Worm (Caenorhabditis elegans) whole organism, L4 larva: ENCODE measurements around the gene idpp-3.

ENCODE experiments used
- F10B5.3 ChIP-seq: sonication (generic microtip); optimal IDR thresholded peaks from 2 replicates; lab custom pipeline; 2016; ENCODE audit warnings: mild to moderate bottlenecking, missing genetic modification characterization, missing compliant biosample characterization
- T20F7.1 ChIP-seq: fragments of 200-800 bp; sonication (Bioruptor generic); optimal IDR thresholded peaks from 2 replicates; lab custom pipeline; 2018; ENCODE audit warnings: mild to moderate bottlenecking, missing genetic modification characterization, missing compliant biosample characterization
- aha-1 ChIP-seq: fragments of 150-350 bp; peaks from one replicate; lab custom pipeline; 2014; ENCODE audit warnings: missing biosample characterization, missing genetic modification characterization
- attf-4 ChIP-seq: sonication (generic microtip); optimal IDR thresholded peaks from 3 replicates; lab custom pipeline; 2017; ENCODE audit warnings: missing biosample characterization, missing genetic modification characterization
- cey-2 ChIP-seq: sonication (generic microtip); optimal IDR thresholded peaks from 3 replicates; lab custom pipeline; 2017; ENCODE audit warnings: missing genetic modification characterization, mild to moderate bottlenecking, missing compliant biosample characterization, antibody characterized with exemption, borderline replicate concordance; ENCODE audit not compliant: insufficient read depth
- daf-12 ChIP-seq: fragments of 150-350 bp; optimal IDR thresholded peaks from 2 replicates; lab custom pipeline; 2014; ENCODE audit warnings: missing biosample characterization, missing genetic modification reagents, missing genetic modification characterization
- daf-19 ChIP-seq: fragments of 200-800 bp; sonication (Bioruptor generic); conservative IDR thresholded peaks from 2 replicates; pipeline ENCODE4 v1.3.6; 2022; ENCODE audit warnings: missing genetic modification characterization, missing compliant biosample characterization
- dmd-6 ChIP-seq: fragments of 200-800 bp; sonication (Bioruptor generic); IDR thresholded peaks from 2 replicates; pipeline ENCODE4 v1.3.6; 2022; ENCODE audit warnings: missing genetic modification reagents, missing genetic modification characterization, missing compliant biosample characterization
- dpl-1 ChIP-seq: fragments of 150-350 bp; optimal IDR thresholded peaks from 2 replicates; lab custom pipeline; 2014; ENCODE audit warnings: missing biosample characterization, missing genetic modification reagents, missing genetic modification characterization
- dve-1 ChIP-seq: sonication (generic microtip); optimal IDR thresholded peaks from 2 replicates; lab custom pipeline; 2017; ENCODE audit warnings: antibody characterized with exemption, mild to moderate bottlenecking, missing genetic modification characterization, missing compliant biosample characterization; ENCODE audit not compliant: insufficient read depth
- egl-43 ChIP-seq: fragments of 200-800 bp; sonication (Bioruptor generic); IDR thresholded peaks from 2 replicates; pipeline ENCODE4 v1.3.6; 2022; ENCODE audit warnings: missing genetic modification reagents, missing genetic modification characterization, missing compliant biosample characterization
- gei-8 ChIP-seq: fragments of 200-800 bp; sonication (Bioruptor generic); optimal IDR thresholded peaks from 2 replicates; lab custom pipeline; 2018; ENCODE audit warnings: mild to moderate bottlenecking, missing genetic modification characterization, missing compliant biosample characterization
- hlh-11 ChIP-seq: fragments of 200-800 bp; sonication (Bioruptor generic); optimal IDR thresholded peaks from 2 replicates; lab custom pipeline; 2018; ENCODE audit warnings: mild to moderate bottlenecking, missing genetic modification characterization, missing compliant biosample characterization
- hlh-30 ChIP-seq: sonication (generic microtip); optimal IDR thresholded peaks from 2 replicates; lab custom pipeline; 2017; ENCODE audit warnings: antibody characterized with exemption, mild to moderate bottlenecking, missing genetic modification characterization, missing compliant biosample characterization; ENCODE audit not compliant: insufficient read depth
- hmg-1.1 ChIP-seq: fragments of 200-800 bp; sonication (Bioruptor generic); IDR thresholded peaks from 2 replicates; pipeline ENCODE4 v1.3.6; 2022; ENCODE audit warnings: missing genetic modification reagents, missing genetic modification characterization, missing compliant biosample characterization
- jun-1 ChIP-seq: fragments of 150-350 bp; optimal IDR thresholded peaks from 2 replicates; lab custom pipeline; 2014; ENCODE audit warnings: missing biosample characterization, missing genetic modification reagents, missing genetic modification characterization
- lin-38 ChIP-seq: fragments of 200-800 bp; sonication (Bioruptor generic); IDR thresholded peaks from 2 replicates; pipeline ENCODE4 v1.3.6; 2022; ENCODE audit warnings: missing genetic modification reagents, missing genetic modification characterization, missing compliant biosample characterization
- lin-39 ChIP-seq: fragments of 150-350 bp; optimal IDR thresholded peaks from 2 replicates; lab custom pipeline; 2014; ENCODE audit warnings: missing biosample characterization, missing genetic modification reagents, missing genetic modification characterization
- lir-3 ChIP-seq: sonication (generic microtip); optimal IDR thresholded peaks from 2 replicates; lab custom pipeline; 2016; ENCODE audit warnings: mild to moderate bottlenecking, missing genetic modification characterization, missing compliant biosample characterization
- lsy-2 ChIP-seq, 2 experiments: fragments of 150-350 bp in 1 of 2; sonication (generic microtip) in 1 of 2; optimal IDR thresholded peaks; 2 replicates each; lab custom pipeline; 2014 to 2017; ENCODE audit warnings: missing biosample characterization in 2 of 2, missing genetic modification characterization in 2 of 2
- mep-1 ChIP-seq: fragments of 150-350 bp; sonication (generic microtip); optimal IDR thresholded peaks from 3 replicates; lab custom pipeline; 2014; ENCODE audit warnings: missing biosample characterization, missing genetic modification characterization
- mes-2 ChIP-seq: sonication (generic microtip); optimal IDR thresholded peaks from 2 replicates; lab custom pipeline; 2016; ENCODE audit warnings: missing genotype, mild to moderate bottlenecking, missing genetic modification characterization, missing compliant biosample characterization; ENCODE audit not compliant: poor library complexity, severe bottlenecking
- mxl-3 ChIP-seq: fragments of 200-800 bp; sonication (Bioruptor generic); optimal IDR thresholded peaks from 2 replicates; lab custom pipeline; 2018; ENCODE audit warnings: mild to moderate bottlenecking, missing genetic modification characterization, missing compliant biosample characterization
- nhr-6 ChIP-seq: fragments of 150-350 bp; optimal IDR thresholded peaks from 2 replicates; lab custom pipeline; 2014; ENCODE audit warnings: missing biosample characterization, missing genetic modification characterization
- php-3 ChIP-seq: fragments of 200-800 bp; sonication (Bioruptor generic); IDR thresholded peaks from 2 replicates; pipeline ENCODE4 v1.3.6; 2022; ENCODE audit warnings: missing genetic modification reagents, missing genetic modification characterization, missing compliant biosample characterization
- sdz-12 ChIP-seq: fragments of 200-800 bp; sonication (Bioruptor generic); optimal IDR thresholded peaks from 2 replicates; lab custom pipeline; 2018; ENCODE audit warnings: mild to moderate bottlenecking, missing genetic modification characterization, missing compliant biosample characterization
- snpc-4 ChIP-seq: fragments of 150-350 bp; optimal IDR thresholded peaks from 2 replicates; lab custom pipeline; 2014; ENCODE audit warnings: missing biosample characterization, missing genetic modification characterization
- spr-3 ChIP-seq: fragments of 200-800 bp; sonication (Bioruptor generic); optimal IDR thresholded peaks from 2 replicates; lab custom pipeline; 2018; ENCODE audit warnings: mild to moderate bottlenecking, missing genetic modification characterization, missing compliant biosample characterization
- unc-130 ChIP-seq: sonication (generic microtip); optimal IDR thresholded peaks from 2 replicates; lab custom pipeline; 2016; ENCODE audit warnings: missing genetic modification reagents, missing genetic modification characterization, missing compliant biosample characterization
- unc-62 ChIP-seq, 3 experiments: fragments of 150-350 bp in 1 of 3; sonication (generic microtip); optimal IDR thresholded peaks in 2 of 3; peaks in 1 of 3; 1 replicate in 1 of 3; 2 replicates in 2 of 3; lab custom pipeline; 2014 to 2017; ENCODE audit warnings: missing biosample characterization in 3 of 3, missing genetic modification characterization in 3 of 3, missing genetic modification reagents in 3 of 3, missing genotype in 1 of 3
- zip-11 ChIP-seq: fragments of 200-800 bp; sonication (Bioruptor generic); IDR thresholded peaks from 2 replicates; pipeline ENCODE4 v1.3.6; 2022; ENCODE audit warnings: missing genetic modification characterization, missing compliant biosample characterization
- ztf-11 ChIP-seq: fragments of 150-350 bp; optimal IDR thresholded peaks from 2 replicates; lab custom pipeline; 2014; ENCODE audit warnings: missing biosample characterization, missing genetic modification characterization

Gene idpp-3

ce11 chrX:14961471-14961870 is at the start of gene idpp-3:
idpp-3 (minus strand) TSS chrX:14961571.
- peak; percentile 28 for TF ChIP-seq aha-1 (tag; lab: Kevin White, UChicago)
- TF ChIP-seq cey-2 (tag; lab: Kevin White, UChicago), result no peak

DNA sequence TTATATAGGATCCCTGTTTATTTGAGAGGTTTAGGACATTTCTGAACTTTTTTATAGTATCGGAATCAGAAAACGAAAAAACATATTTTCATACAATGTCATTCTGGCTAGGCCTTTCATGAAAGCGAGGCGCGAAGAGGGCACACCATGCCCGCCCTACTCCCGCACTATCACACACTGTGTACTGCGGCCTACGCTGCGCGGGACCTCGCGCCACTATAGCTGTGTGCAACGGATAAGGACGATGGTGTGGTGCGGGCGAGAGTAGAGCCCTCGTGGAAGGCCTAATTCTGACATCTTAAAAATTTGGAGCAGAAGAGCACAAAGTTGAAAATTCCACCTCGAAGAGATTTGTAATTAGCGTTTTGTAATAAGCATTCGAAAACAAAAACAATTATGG is 49.6 kb upstream of the idpp-3 start:
- no peak for TF ChIP-seq zip-11
- no peak for TF ChIP-seq F10B5.3
- no peak for TF ChIP-seq lin-38 (GFP tag; lab: Robert Waterston, UW)
- peak in 1 of 2 experiments; percentile 9 for TF ChIP-seq unc-62 (GFP tag; optimal IDR thresholded peaks at IDR 0.05 in 1 of 2; lab: Kevin White, UChicago)
- TF ChIP-seq unc-62 (tag; optimal IDR thresholded peaks at IDR 0.05; lab: Kevin White, UChicago), result no peak
- peak; percentile 20; the same call in 1 of the 2 replicates for TF ChIP-seq egl-43 (GFP tag; lab: Robert Waterston, UW)
- TF ChIP-seq unc-130, result no peak
- TF ChIP-seq lin-39 (tag; lab: Kevin White, UChicago), result no peak
- no peak for TF ChIP-seq lsy-2 (tag; optimal IDR thresholded peaks at IDR 0.05; lab: Kevin White, UChicago)
- no peak for TF ChIP-seq daf-12
- no peak for TF ChIP-seq T20F7.1
- no peak for TF ChIP-seq lir-3
- no peak for TF ChIP-seq sdz-12 (GFP tag; lab: Kevin White, UChicago)
- no peak for TF ChIP-seq gei-8 (GFP tag; lab: Kevin White, UChicago)
- no peak for TF ChIP-seq attf-4 (tag; lab: Kevin White, UChicago)
- TF ChIP-seq snpc-4 (tag; lab: Kevin White, UChicago), result no peak
- TF ChIP-seq jun-1 (tag; lab: Kevin White, UChicago), result no peak
- no peak for TF ChIP-seq ztf-11 (tag; lab: Kevin White, UChicago)
- TF ChIP-seq, all 104 proteins: peak for 2

- TF ChIP-seq unc-62 (GFP tag; optimal IDR thresholded peaks at IDR 0.05 in 1 of 2; lab: Kevin White, UChicago) (peak in 1 of 2 experiments; percentile 8), unc-62 (tag; optimal IDR thresholded peaks at IDR 0.05; lab: Kevin White, UChicago) (no peak), daf-19 (GFP tag; lab: Robert Waterston, UW) (no peak), mxl-3 (GFP tag; lab: Kevin White, UChicago) (no peak)
Measured at ce11 chrX:15008697-15009096, 47.3 kb upstream of the idpp-3 start.

DNA sequence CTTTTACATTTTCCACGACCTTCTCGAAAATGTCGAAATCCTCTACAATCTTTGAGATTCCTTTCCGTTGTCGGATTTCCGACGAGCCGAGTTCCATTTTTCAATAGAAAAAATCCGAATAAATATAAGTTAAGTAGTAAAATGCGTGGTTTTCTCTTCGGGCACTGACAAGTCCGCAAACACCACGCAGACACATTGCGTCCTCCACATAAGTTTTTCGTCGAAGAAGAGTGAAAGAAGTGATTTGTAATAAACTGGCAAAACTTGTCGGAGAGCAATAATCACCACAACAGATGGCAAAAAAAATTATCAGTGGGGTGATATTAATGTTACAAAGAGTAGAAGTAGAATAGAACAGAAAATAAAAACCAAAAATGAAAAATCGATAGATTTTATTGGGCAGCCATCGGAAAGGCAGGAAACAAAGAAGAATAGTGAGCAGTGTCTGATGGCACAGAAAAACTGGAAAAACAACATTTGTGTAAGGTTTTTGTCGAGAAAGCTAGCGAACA is 45.5 kb upstream of the idpp-3 start, which contains the start of gene ergi-2:
TSS of gene ergi-2 (minus strand) at position 462 of the 512 bp plus-strand sequence.
- TF ChIP-seq hlh-30 (tag; lab: Kevin White, UChicago), result peak; percentile 19
- peak in 1 of 2 experiments; percentile 22 for TF ChIP-seq lsy-2 (tag; optimal IDR thresholded peaks at IDR 0.05; lab: Kevin White, UChicago)
- TF ChIP-seq hlh-11 (tag; lab: Kevin White, UChicago), result peak; percentile 23
- TF ChIP-seq mes-2 (tag; lab: Kevin White, UChicago), result peak; percentile 57
- TF ChIP-seq mep-1 (tag; lab: Kevin White, UChicago), result peak; percentile 22
- peak; percentile 40; the same call in 1 of the 2 replicates for TF ChIP-seq hmg-1.1 (GFP tag; lab: Robert Waterston, UW)
- TF ChIP-seq dpl-1 (GFP tag; lab: Kevin White, UChicago), result peak; percentile 5
- no peak for TF ChIP-seq spr-3
- peak; percentile 12 for TF ChIP-seq nhr-6 (tag; lab: Kevin White, UChicago)
- TF ChIP-seq dve-1, result peak; percentile 1
- no peak for TF ChIP-seq php-3 (GFP tag; lab: Robert Waterston, UW)
- TF ChIP-seq dmd-6 (GFP tag; lab: Robert Waterston, UW), result no peak
- TF ChIP-seq, all 104 proteins: peak for 9
